Fruit fly (Drosophila melanogaster) whole organism, prepupa: Measurements from ENCODE around the gene CG7564.

ENCODE experiments used
- Blimp-1 ChIP-seq: fragments of 200-800 bp; sonication (Bioruptor generic); optimal IDR thresholded peaks from 3 replicates; lab custom pipeline; 2017; ENCODE audit warnings: missing biosample characterization, missing genetic modification characterization, mild to moderate bottlenecking, moderate library complexity, missing genetic modification reagents
- CG10669 ChIP-seq: fragments of 200-800 bp; sonication (Bioruptor generic); optimal IDR thresholded peaks from 3 replicates; lab custom pipeline; 2018; ENCODE audit warnings: missing biosample characterization, mild to moderate bottlenecking, missing genetic modification characterization, moderate library complexity
- CG15336 ChIP-seq: fragments of 200-800 bp; sonication (Bioruptor generic); IDR thresholded peaks from 2 replicates; pipeline ENCODE4 v1.3.6; 2022; ENCODE audit warnings: missing biosample characterization, missing genetic modification characterization
- CG1621 ChIP-seq: fragments of 200-800 bp; sonication (Bioruptor generic); optimal IDR thresholded peaks from 3 replicates; lab custom pipeline; 2018; ENCODE audit warnings: missing biosample characterization, mild to moderate bottlenecking, missing genetic modification characterization
- CG3032 ChIP-seq: fragments of 200-800 bp; optimal IDR thresholded peaks from 2 replicates; lab custom pipeline; 2019; ENCODE audit warnings: missing biosample characterization, mild to moderate bottlenecking, missing genetic modification characterization, moderate library complexity
- CG31627 ChIP-seq: fragments of 200-800 bp; sonication (Bioruptor generic); optimal IDR thresholded peaks from 3 replicates; lab custom pipeline; 2016; ENCODE audit warnings: missing biosample characterization, missing genetic modification characterization
- CG32006 ChIP-seq: fragments of 200-800 bp; sonication (Bioruptor generic); optimal IDR thresholded peaks from 3 replicates; lab custom pipeline; 2017; ENCODE audit warnings: missing biosample characterization, mild to moderate bottlenecking, missing genetic modification characterization
- CG4318 ChIP-seq: fragments of 200-800 bp; sonication (Bioruptor generic); optimal IDR thresholded peaks from 3 replicates; lab custom pipeline; 2017; ENCODE audit warnings: missing biosample characterization, mild to moderate bottlenecking, missing genetic modification characterization
- CG6276 ChIP-seq: fragments of 200-800 bp; sonication (Bioruptor generic); optimal IDR thresholded peaks from 2 replicates; lab custom pipeline; 2017; ENCODE audit warnings: missing biosample characterization, mild to moderate bottlenecking, missing genetic modification characterization
- CG6792 ChIP-seq: fragments of 200-800 bp; sonication (Bioruptor generic); optimal IDR thresholded peaks from 3 replicates; lab custom pipeline; 2016; ENCODE audit warnings: missing biosample characterization, missing genetic modification characterization
- CG8119 ChIP-seq: fragments of 200-800 bp; sonication (Bioruptor generic); IDR thresholded peaks from 3 replicates; pipeline ENCODE4 v1.3.6; 2022; ENCODE audit warnings: missing biosample characterization, missing genetic modification characterization
- CG8632 ChIP-seq: fragments of 200-800 bp; sonication (Bioruptor generic); optimal IDR thresholded peaks from 3 replicates; lab custom pipeline; 2016; ENCODE audit warnings: missing biosample characterization, missing genetic modification characterization
- Eip75B ChIP-seq: fragments of 200-800 bp; sonication (Bioruptor generic); optimal IDR thresholded peaks from 3 replicates; lab custom pipeline; 2016; ENCODE audit warnings: missing biosample characterization, missing genetic modification characterization
- Eip78C ChIP-seq: fragments of 200-800 bp; sonication (Bioruptor generic); peaks from one replicate; lab custom pipeline; 2016; ENCODE audit warnings: missing biosample characterization, missing genetic modification characterization
- Ets21C ChIP-seq: fragments of 200-800 bp; sonication (Bioruptor generic); optimal IDR thresholded peaks from 3 replicates; lab custom pipeline; 2016; ENCODE audit warnings: missing biosample characterization, missing genetic modification characterization
- Hr38 ChIP-seq: sonication (Bioruptor generic); optimal IDR thresholded peaks from 2 replicates; lab custom pipeline; 2016; ENCODE audit warnings: missing biosample characterization, missing genetic modification characterization
- Met ChIP-seq: fragments of 200-800 bp; sonication (Bioruptor generic); optimal IDR thresholded peaks from 3 replicates; lab custom pipeline; 2016; ENCODE audit warnings: missing biosample characterization, missing genetic modification characterization
- OdsH ChIP-seq: fragments of 200-800 bp; sonication (Bioruptor generic); optimal IDR thresholded peaks from 3 replicates; lab custom pipeline; 2016; ENCODE audit warnings: missing biosample characterization, missing genetic modification characterization
- Sox15 ChIP-seq: fragments of 200-800 bp; sonication (Bioruptor generic); optimal IDR thresholded peaks from 3 replicates; lab custom pipeline; 2016; ENCODE audit warnings: missing biosample characterization, missing genetic modification characterization
- acj6 ChIP-seq: fragments of 200-800 bp; sonication (Bioruptor generic); optimal IDR thresholded peaks from 3 replicates; lab custom pipeline; 2016; ENCODE audit warnings: missing biosample characterization, missing genetic modification characterization
- dac ChIP-seq: fragments of 200-800 bp; sonication (Bioruptor generic); optimal IDR thresholded peaks from 2 replicates; lab custom pipeline; 2017; ENCODE audit warnings: missing biosample characterization, mild to moderate bottlenecking, missing genetic modification characterization
- dsx ChIP-seq: fragments of 200-800 bp; optimal IDR thresholded peaks from 3 replicates; lab custom pipeline; 2019; ENCODE audit warnings: missing biosample characterization, mild to moderate bottlenecking, missing genetic modification characterization, moderate library complexity; ENCODE audit not compliant: poor library complexity, severe bottlenecking
- eg ChIP-seq: fragments of 200-800 bp; sonication (Bioruptor generic); IDR thresholded peaks from 3 replicates; pipeline ENCODE4 v1.3.6; 2022; ENCODE audit warnings: missing biosample characterization, missing genetic modification characterization
- fkh ChIP-seq: fragments of 200-800 bp; sonication (Bioruptor generic); optimal IDR thresholded peaks from 3 replicates; lab custom pipeline; 2017; ENCODE audit warnings: missing biosample characterization, mild to moderate bottlenecking, missing genetic modification characterization, moderate library complexity
- lz ChIP-seq: fragments of 200-800 bp; sonication (Bioruptor generic); optimal IDR thresholded peaks from 3 replicates; lab custom pipeline; 2016; ENCODE audit warnings: missing biosample characterization, missing genetic modification characterization
- net ChIP-seq: fragments of 200-800 bp; sonication (Bioruptor generic); optimal IDR thresholded peaks from 3 replicates; lab custom pipeline; 2016; ENCODE audit warnings: missing biosample characterization, missing genetic modification characterization
- pdm3 ChIP-seq: fragments of 200-800 bp; sonication (Bioruptor generic); optimal IDR thresholded peaks from 3 replicates; lab custom pipeline; 2016; ENCODE audit warnings: missing biosample characterization, missing genetic modification characterization
- ss ChIP-seq, 2 experiments: fragments of 200-800 bp; sonication (Bioruptor generic); optimal IDR thresholded peaks; 2 replicates in 1 of 2; 3 replicates in 1 of 2; lab custom pipeline; 2017 to 2018; ENCODE audit warnings: mild to moderate bottlenecking in 2 of 2, missing biosample characterization in 2 of 2, missing genetic modification characterization in 2 of 2, moderate library complexity in 1 of 2
- svp ChIP-seq: fragments of 200-800 bp; sonication (Bioruptor generic); peaks from one replicate; lab custom pipeline; 2016; ENCODE audit warnings: missing biosample characterization, missing genetic modification characterization
- topi ChIP-seq: fragments of 200-800 bp; sonication (Bioruptor generic); optimal IDR thresholded peaks from 3 replicates; lab custom pipeline; 2016; ENCODE audit warnings: missing biosample characterization, missing genetic modification characterization
- vri ChIP-seq: fragments of 200-800 bp; sonication (Bioruptor generic); optimal IDR thresholded peaks from 3 replicates; lab custom pipeline; 2016; ENCODE audit warnings: missing biosample characterization, mild to moderate bottlenecking, missing genetic modification characterization

Gene CG7564

dm6 chr3L:17488622-17489391 is 25.3 kb upstream of the CG7564 start:
- peak; percentile 62 for TF ChIP-seq Eip78C (GFP tag; lab: Kevin White, UChicago)
- TF ChIP-seq CG31627 (GFP tag; lab: Kevin White, UChicago), result no peak
- TF ChIP-seq CG15336 (GFP tag; lab: Robert Waterston, UW), result no peak
- peak; percentile 12 for TF ChIP-seq fkh (GFP tag; lab: Kevin White, UChicago)
- TF ChIP-seq Hr38 (GFP tag; lab: Kevin White, UChicago), result no peak
- TF ChIP-seq pdm3, result no peak
- peak; percentile 16 for TF ChIP-seq CG1621
- TF ChIP-seq lz (GFP tag; lab: Kevin White, UChicago), result no peak
- TF ChIP-seq CG6792, result no peak
- TF ChIP-seq Eip75B, result peak; percentile 5
- peak; percentile 30 for TF ChIP-seq Blimp-1
- TF ChIP-seq CG8119 (GFP tag; lab: Robert Waterston, UW), result no peak
- no peak for TF ChIP-seq Sox15 (GFP tag; lab: Kevin White, UChicago)
- no peak for TF ChIP-seq CG6276 (GFP tag; lab: Kevin White, UChicago)
- TF ChIP-seq ss (GFP tag; optimal IDR thresholded peaks at IDR 0.05; lab: Kevin White, UChicago), result peak; percentile 2 to 27
- TF ChIP-seq svp (GFP tag; lab: Kevin White, UChicago), result peak; percentile 89

- TF ChIP-seq Blimp-1 (peak; percentile 10), Ets21C (GFP tag; lab: Kevin White, UChicago) (no peak), fkh (GFP tag; lab: Kevin White, UChicago) (no peak), CG1621 (peak; percentile 1), CG8632 (GFP tag; lab: Kevin White, UChicago) (no peak), Eip78C (GFP tag; lab: Kevin White, UChicago) (peak; percentile 72), Eip75B (peak; percentile 3), acj6 (GFP tag; lab: Kevin White, UChicago) (no peak), dsx (GFP tag; lab: Kevin White, UChicago) (peak; percentile 87), CG10669 (no peak), ss (GFP tag; optimal IDR thresholded peaks at IDR 0.05; lab: Kevin White, UChicago) (peak in 1 of 2 experiments; percentile 93), Sox15 (GFP tag; lab: Kevin White, UChicago) (no peak), Met (GFP tag; lab: Kevin White, UChicago) (no peak), topi (GFP tag; lab: Kevin White, UChicago) (no peak)
Measured at dm6 chr3L:17491646-17492045, 22.5 kb upstream of the CG7564 start.

dm6 chr3L:17493256-17493655 is 20.8 kb upstream of the CG7564 start:
- TF ChIP-seq eg (GFP tag; lab: Robert Waterston, UW) (peak; percentile 10; the same call in 1 of the 3 replicates), dsx (GFP tag; lab: Kevin White, UChicago) (no peak)

- TF ChIP-seq vri (GFP tag; lab: Kevin White, UChicago) (peak; percentile 6), OdsH (GFP tag; lab: Kevin White, UChicago) (no peak), CG8119 (GFP tag; lab: Robert Waterston, UW) (no peak), CG3032 (tag; lab: Kevin White, UChicago) (no peak), fkh (GFP tag; lab: Kevin White, UChicago) (peak; percentile 12), dsx (GFP tag; lab: Kevin White, UChicago) (no peak), CG4318 (GFP tag; lab: Kevin White, UChicago) (no peak), CG32006 (no peak), dac (GFP tag; lab: Kevin White, UChicago) (no peak)
- TF ChIP-seq, all 60 proteins: peak for 2
Measured at dm6 chr3L:17493807-17494404, 20.2 kb upstream of the CG7564 start.

- peak; percentile 84 for TF ChIP-seq svp (GFP tag; lab: Kevin White, UChicago)
- TF ChIP-seq net (GFP tag; lab: Kevin White, UChicago), result no peak
Measured at dm6 chr3L:17494541-17494940, 19.6 kb upstream of the CG7564 start, which contains the start of gene edin. edin (plus strand) TSS chr3L:17494880.
